Fruit fly (Drosophila melanogaster) whole organism, embryonic: ENCODE data around the gene Mlc1.

Experiments used
- Adf1 ChIP-seq: fragments of 200-800 bp; sonication (Bioruptor generic); IDR thresholded peaks from 2 replicates; pipeline ENCODE4 v1.3.6; 2022; ENCODE audit warnings: missing biosample characterization, missing genetic modification characterization
- CG10565 ChIP-seq: fragments of 200-800 bp; sonication (Bioruptor generic); optimal IDR thresholded peaks from 3 replicates; lab custom pipeline; 2016; ENCODE audit warnings: missing biosample characterization, mild to moderate bottlenecking, missing genetic modification characterization
- CG11085 ChIP-seq: fragments of 200-800 bp; sonication (Bioruptor generic); IDR thresholded peaks from 2 replicates; pipeline ENCODE4 v1.3.6; 2022; ENCODE audit warnings: missing biosample characterization, missing genetic modification characterization
- CG12236 ChIP-seq: fragments of 200-800 bp; sonication (Bioruptor generic); optimal IDR thresholded peaks from 2 replicates; lab custom pipeline; 2016; ENCODE audit warnings: missing biosample characterization, missing genetic modification characterization
- CG12659 ChIP-seq: fragments of 200-800 bp; sonication (Bioruptor generic); optimal IDR thresholded peaks from 3 replicates; lab custom pipeline; 2017; ENCODE audit warnings: mild to moderate bottlenecking, missing biosample characterization, missing genetic modification reagents, missing genetic modification characterization
- CG12769 ChIP-seq: fragments of 200-800 bp; sonication (Bioruptor generic); optimal IDR thresholded peaks from 2 replicates; lab custom pipeline; 2019; ENCODE audit warnings: missing biosample characterization, mild to moderate bottlenecking, missing genetic modification characterization, moderate library complexity
- CG13296 ChIP-seq: fragments of 200-800 bp; sonication (Bioruptor generic); optimal IDR thresholded peaks from 3 replicates; lab custom pipeline; 2018; ENCODE audit warnings: missing biosample characterization, mild to moderate bottlenecking, missing genetic modification characterization
- CG14050 ChIP-seq: fragments of 200-800 bp; sonication (Bioruptor generic); IDR thresholded peaks from 3 replicates; pipeline ENCODE4 v1.3.6; 2022; ENCODE audit warnings: missing biosample characterization, missing genetic modification characterization
- CG14710 ChIP-seq: fragments of 200-800 bp; sonication (Bioruptor generic); optimal IDR thresholded peaks from 3 replicates; lab custom pipeline; 2019; ENCODE audit warnings: missing biosample characterization, mild to moderate bottlenecking, missing genetic modification characterization, moderate library complexity
- CG15269 ChIP-seq: fragments of 200-800 bp; sonication (Bioruptor generic); optimal IDR thresholded peaks from 2 replicates; lab custom pipeline; 2018; ENCODE audit warnings: missing biosample characterization, mild to moderate bottlenecking, missing genetic modification characterization, moderate library complexity
- CG1529 ChIP-seq: fragments of 200-800 bp; sonication (Bioruptor generic); optimal IDR thresholded peaks from 3 replicates; lab custom pipeline; 2018; ENCODE audit warnings: missing biosample characterization, missing genetic modification characterization
- CG18011 ChIP-seq: fragments of 200-800 bp; sonication (Bioruptor generic); optimal IDR thresholded peaks from 2 replicates; lab custom pipeline; 2017; ENCODE audit warnings: missing biosample characterization, missing genetic modification characterization, mild to moderate bottlenecking, moderate library complexity, missing genotype
- CG18262 ChIP-seq: fragments of 200-800 bp; optimal IDR thresholded peaks from 3 replicates; lab custom pipeline; 2019; ENCODE audit warnings: missing biosample characterization, mild to moderate bottlenecking, missing genetic modification characterization, moderate library complexity
- CG18599 ChIP-seq: fragments of 200-800 bp; sonication (Bioruptor generic); optimal IDR thresholded peaks from 3 replicates; lab custom pipeline; 2017; ENCODE audit warnings: missing biosample characterization, missing genetic modification characterization, mild to moderate bottlenecking, moderate library complexity, missing genetic modification reagents
- CG30020 ChIP-seq: fragments of 200-800 bp; optimal IDR thresholded peaks from 2 replicates; lab custom pipeline; 2019; ENCODE audit warnings: missing biosample characterization, mild to moderate bottlenecking, missing genetic modification characterization, moderate library complexity
- CG34422 ChIP-seq: fragments of 200-800 bp; sonication (Bioruptor generic); IDR thresholded peaks from 3 replicates; pipeline ENCODE4 v1.3.6; 2022; ENCODE audit warnings: missing biosample characterization, missing genetic modification characterization
- CG3726 ChIP-seq: fragments of 200-800 bp; sonication (Bioruptor generic); IDR thresholded peaks from 3 replicates; pipeline ENCODE4, ENCODE4 v1.3.6; 2022; ENCODE audit warnings: missing biosample characterization, missing genetic modification characterization
- CG6272 ChIP-seq: fragments of 200-800 bp; sonication (Bioruptor generic); IDR thresholded peaks from 2 replicates; pipeline ENCODE4 v1.3.6; 2022; ENCODE audit warnings: missing biosample characterization, missing genetic modification characterization
- CG6654 ChIP-seq: fragments of 200-800 bp; sonication (Bioruptor generic); optimal IDR thresholded peaks from 2 replicates; lab custom pipeline; 2017; ENCODE audit warnings: missing biosample characterization, mild to moderate bottlenecking, missing genetic modification characterization
- CG6813 ChIP-seq: fragments of 200-800 bp; sonication (Bioruptor generic); optimal IDR thresholded peaks from 2 replicates; lab custom pipeline; 2017; ENCODE audit warnings: missing biosample characterization, missing genetic modification characterization, mild to moderate bottlenecking, moderate library complexity, missing genetic modification reagents
- CG7556 ChIP-seq: fragments of 200-800 bp; sonication (Bioruptor generic); optimal IDR thresholded peaks from 2 replicates; lab custom pipeline; 2017; ENCODE audit warnings: missing biosample characterization, mild to moderate bottlenecking, missing genetic modification characterization
- CG7839 ChIP-seq: fragments of 200-800 bp; sonication (Bioruptor generic); optimal IDR thresholded peaks from 3 replicates; lab custom pipeline; 2018; ENCODE audit warnings: missing biosample characterization, mild to moderate bottlenecking, missing genetic modification characterization, moderate library complexity
- CG9817 ChIP-seq: fragments of 200-800 bp; sonication (Bioruptor generic); optimal IDR thresholded peaks from 2 replicates; lab custom pipeline; 2018; ENCODE audit warnings: missing biosample characterization, mild to moderate bottlenecking, missing genetic modification characterization, moderate library complexity
- CG9932 ChIP-seq: fragments of 200-800 bp; sonication (Bioruptor generic); IDR thresholded peaks from 2 replicates; pipeline ENCODE4 v1.3.6; 2022; ENCODE audit warnings: missing biosample characterization, missing genetic modification characterization
- GATAe ChIP-seq: fragments of 200-800 bp; sonication (Bioruptor generic); conservative IDR thresholded peaks from 2 replicates; pipeline ENCODE4 v1.3.6; 2022; ENCODE audit warnings: missing biosample characterization, missing genetic modification characterization
- Max ChIP-seq: fragments of 200-800 bp; sonication (Bioruptor generic); optimal IDR thresholded peaks from 2 replicates; lab custom pipeline; 2016; ENCODE audit warnings: missing biosample characterization, mild to moderate bottlenecking, missing genetic modification characterization
- Med ChIP-seq: fragments of 200-800 bp; sonication (Bioruptor generic); peaks from one replicate; lab custom pipeline; 2016; ENCODE audit warnings: missing biosample characterization, missing genetic modification characterization, mild to moderate bottlenecking, inconsistent platforms, moderate library complexity
- Rfx ChIP-seq: fragments of 200-800 bp; sonication (Bioruptor generic); IDR thresholded peaks from 2 replicates; pipeline ENCODE4 v1.3.6; 2022; ENCODE audit warnings: missing biosample characterization, missing genetic modification characterization
- Ssrp ChIP-seq: fragments of 200-800 bp; sonication (Bioruptor generic); optimal IDR thresholded peaks from 2 replicates; lab custom pipeline; 2018; ENCODE audit warnings: missing biosample characterization, mild to moderate bottlenecking, missing genetic modification characterization, moderate library complexity
- Xrp1 ChIP-seq: fragments of 200-800 bp; sonication (Bioruptor generic); IDR thresholded peaks from 2 replicates; pipeline ENCODE4 v1.3.6; 2022; ENCODE audit warnings: missing biosample characterization, missing genetic modification characterization
- abd-A ChIP-seq: fragments of 200-800 bp; sonication (Bioruptor generic); optimal IDR thresholded peaks from 3 replicates; lab custom pipeline; 2019; ENCODE audit warnings: missing biosample characterization, mild to moderate bottlenecking, missing genetic modification characterization, moderate library complexity
- ac ChIP-seq: fragments of 200-800 bp; sonication (Bioruptor generic); optimal IDR thresholded peaks from 3 replicates; lab custom pipeline; 2017; ENCODE audit warnings: missing biosample characterization, mild to moderate bottlenecking, missing genetic modification characterization
- bcd ChIP-seq: fragments of 200-800 bp; sonication (Bioruptor generic); optimal IDR thresholded peaks from 2 replicates; lab custom pipeline; 2017; ENCODE audit warnings: missing biosample characterization, mild to moderate bottlenecking, missing genetic modification characterization
- cas ChIP-seq: fragments of 200-800 bp; sonication (Bioruptor generic); IDR thresholded peaks from 2 replicates; pipeline ENCODE4 v1.3.6; 2022; ENCODE audit warnings: missing biosample characterization, missing genetic modification characterization
- ci ChIP-seq: fragments of 200-800 bp; sonication (Bioruptor generic); IDR thresholded peaks from 3 replicates; pipeline ENCODE4 v1.3.6; 2022; ENCODE audit warnings: missing biosample characterization, missing genetic modification characterization
- crol ChIP-seq: fragments of 200-800 bp; sonication (Bioruptor generic); IDR thresholded peaks from 2 replicates; pipeline ENCODE4 v1.3.6; 2022; ENCODE audit warnings: missing biosample characterization, missing genetic modification characterization
- da ChIP-seq: fragments of 200-800 bp; sonication (Bioruptor generic); optimal IDR thresholded peaks from 2 replicates; lab custom pipeline; 2016; ENCODE audit warnings: missing biosample characterization, missing genetic modification characterization
- dmrt99B ChIP-seq: fragments of 200-800 bp; sonication (Bioruptor generic); optimal IDR thresholded peaks from 2 replicates; lab custom pipeline; 2018; ENCODE audit warnings: missing biosample characterization, mild to moderate bottlenecking, missing genetic modification characterization, moderate library complexity
- ewg ChIP-seq: fragments of 200-800 bp; sonication (Bioruptor generic); optimal IDR thresholded peaks from 3 replicates; lab custom pipeline; 2017; ENCODE audit warnings: mild to moderate bottlenecking, missing biosample characterization, missing genetic modification reagents, missing genetic modification characterization
- fd96Cb ChIP-seq: fragments of 200-800 bp; sonication (Bioruptor generic); optimal IDR thresholded peaks from 2 replicates; lab custom pipeline; 2018; ENCODE audit warnings: missing biosample characterization, mild to moderate bottlenecking, missing genetic modification characterization, moderate library complexity
- gem ChIP-seq: fragments of 200-800 bp; sonication (Bioruptor generic); optimal IDR thresholded peaks from 2 replicates; lab custom pipeline; 2019; ENCODE audit warnings: missing biosample characterization, mild to moderate bottlenecking, missing genetic modification characterization, moderate library complexity
- h ChIP-seq: fragments of >200 bp; optimal IDR thresholded peaks from 2 replicates; lab custom pipeline; 2017
- ham ChIP-seq: fragments of 200-800 bp; sonication (Bioruptor generic); IDR thresholded peaks from 2 replicates; pipeline ENCODE4 v1.3.6; 2022; ENCODE audit warnings: missing biosample characterization, missing genetic modification characterization
- hbn ChIP-seq: fragments of 200-800 bp; sonication (Bioruptor generic); IDR thresholded peaks from 2 replicates; pipeline ENCODE4 v1.3.6; 2022; ENCODE audit warnings: missing biosample characterization, missing genetic modification characterization; ENCODE audit not compliant: partially characterized antibody
- lab ChIP-seq: fragments of 200-800 bp; sonication (Bioruptor generic); optimal IDR thresholded peaks from 3 replicates; lab custom pipeline; 2017; ENCODE audit warnings: missing biosample characterization, missing genetic modification characterization, mild to moderate bottlenecking, moderate library complexity, missing genetic modification reagents
- org-1 ChIP-seq: fragments of 200-800 bp; sonication (Bioruptor generic); optimal IDR thresholded peaks from 2 replicates; lab custom pipeline; 2017; ENCODE audit warnings: missing biosample characterization, missing genetic modification characterization
- ranshi ChIP-seq: fragments of 200-800 bp; sonication (Bioruptor generic); IDR thresholded peaks from 2 replicates; pipeline ENCODE4 v1.3.6; 2022; ENCODE audit warnings: missing biosample characterization, missing genetic modification characterization
- row ChIP-seq: fragments of 200-800 bp; sonication (Bioruptor generic); IDR thresholded peaks from 3 replicates; pipeline ENCODE4 v1.3.6; 2022; ENCODE audit warnings: missing biosample characterization, missing genetic modification characterization
- sd ChIP-seq: fragments of 200-800 bp; sonication (Bioruptor generic); optimal IDR thresholded peaks from 3 replicates; lab custom pipeline; 2018; ENCODE audit warnings: missing biosample characterization, mild to moderate bottlenecking, missing genetic modification characterization, moderate library complexity
- slbo ChIP-seq: fragments of 200-800 bp; sonication (Bioruptor generic); IDR thresholded peaks from 2 replicates; pipeline ENCODE4 v1.3.6; 2022; ENCODE audit warnings: missing biosample characterization, missing genetic modification characterization
- sob ChIP-seq: fragments of 200-800 bp; sonication (Bioruptor generic); IDR thresholded peaks from 2 replicates; pipeline ENCODE4 v1.3.6; 2022; ENCODE audit warnings: missing biosample characterization, missing genetic modification characterization
- tap ChIP-seq: fragments of 200-800 bp; optimal IDR thresholded peaks from 3 replicates; lab custom pipeline; 2019; ENCODE audit warnings: missing biosample characterization, mild to moderate bottlenecking, missing genetic modification characterization, moderate library complexity

Mlc1 gene

dm6 chr3R:27613814-27614213, 46.2 kb downstream of the Mlc1 start (continued):
- peak; percentile 76 for TF ChIP-seq CG18599 (GFP tag; lab: Kevin White, UChicago)
- TF ChIP-seq CG30020 (tag; lab: Kevin White, UChicago), result no peak
- no peak for TF ChIP-seq h (lab: Kevin White, UChicago)
- no peak for TF ChIP-seq CG6654
- no peak for TF ChIP-seq Ssrp
- TF ChIP-seq lab (GFP tag; lab: Kevin White, UChicago), result peak; percentile 66
- no peak for TF ChIP-seq CG14710
- 0 out of 2 replicates have a peak, but pooled peaks have one; percentile 37 for TF ChIP-seq CG9932 (GFP tag; lab: Robert Waterston, UW)
- TF ChIP-seq CG18262 (tag; lab: Kevin White, UChicago), result peak; percentile 8
- peak; percentile 47 for TF ChIP-seq dmrt99B (tag; lab: Kevin White, UChicago)
- peak; percentile 83 for TF ChIP-seq Med (GFP tag; lab: Kevin White, UChicago)
- no peak for TF ChIP-seq CG1529 (GFP tag; lab: Kevin White, UChicago)
- peak; percentile 29; the same call in 1 of the 3 replicates for TF ChIP-seq CG34422
- TF ChIP-seq Xrp1, result peak; percentile 16; the same call in 1 of the 2 replicates
- TF ChIP-seq org-1 (GFP tag; lab: Kevin White, UChicago), result no peak
- peak; percentile 27 for TF ChIP-seq bcd (GFP tag; lab: Kevin White, UChicago)
- TF ChIP-seq CG14050, result no peak
- no peak for TF ChIP-seq sob (GFP tag; lab: Robert Waterston, UW)
- no peak for TF ChIP-seq ewg (GFP tag; lab: Kevin White, UChicago)
- no peak for TF ChIP-seq Max (GFP tag; lab: Kevin White, UChicago)
- peak; percentile 30 for TF ChIP-seq tap (tag; lab: Kevin White, UChicago)
- no peak for TF ChIP-seq CG3726 (GFP tag; lab: Robert Waterston, UW)
- peak; percentile 19 for TF ChIP-seq CG15269
- TF ChIP-seq CG7556 (GFP tag; lab: Kevin White, UChicago), result peak; percentile 8
- TF ChIP-seq ci (GFP tag; lab: Robert Waterston, UW), result 0 out of 3 replicates have a peak, but pooled peaks have one; percentile 8
- no peak for TF ChIP-seq CG9817 (tag; lab: Kevin White, UChicago)
- TF ChIP-seq ac (GFP tag; lab: Kevin White, UChicago), result no peak
- no peak for TF ChIP-seq cas
- peak; percentile 21 for TF ChIP-seq CG6813 (GFP tag; lab: Kevin White, UChicago)
- peak; percentile 4 for TF ChIP-seq fd96Cb
- peak; percentile 36; the same call in 1 of the 2 replicates for TF ChIP-seq Rfx (GFP tag; lab: Robert Waterston, UW)
- no peak for TF ChIP-seq CG12659 (GFP tag; lab: Kevin White, UChicago)
- no peak for TF ChIP-seq GATAe
- peak; percentile 39; the same call in 1 of the 2 replicates for TF ChIP-seq ranshi (GFP tag; lab: Robert Waterston, UW)
- TF ChIP-seq slbo (GFP tag; lab: Robert Waterston, UW), result peak; percentile 52
- peak; percentile 16 for TF ChIP-seq gem (tag; lab: Kevin White, UChicago)
- peak; percentile 45; the same call in 1 of the 3 replicates for TF ChIP-seq row
- peak; percentile 25 for TF ChIP-seq CG13296 (GFP tag; lab: Kevin White, UChicago)
- TF ChIP-seq CG11085 (GFP tag; lab: Robert Waterston, UW), result no peak
- TF ChIP-seq CG7839 (tag; lab: Kevin White, UChicago), result peak; percentile 5

DNA sequence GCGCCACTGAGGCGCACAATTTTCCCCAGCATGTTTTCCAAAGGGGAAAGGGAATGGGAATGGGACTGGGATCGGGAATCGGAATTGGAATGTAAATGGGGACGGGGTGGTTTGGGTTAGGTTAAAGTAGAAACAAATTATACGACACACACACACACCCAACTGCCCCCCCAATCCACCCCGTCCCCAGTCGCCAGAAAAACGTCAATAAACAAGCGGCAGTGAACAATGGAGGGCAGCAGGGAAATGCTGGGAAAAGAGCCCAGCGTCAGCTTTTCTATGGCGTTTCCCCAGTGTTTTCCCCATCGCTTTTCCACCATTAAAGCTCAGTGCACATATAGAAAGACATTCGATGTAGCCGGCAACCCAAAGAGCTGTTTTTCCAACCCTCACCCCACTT, 49.4 kb downstream of the Mlc1 start:
- no peak for TF ChIP-seq hbn
- no peak for TF ChIP-seq ham (GFP tag; lab: Robert Waterston, UW)
- no peak for TF ChIP-seq fd96Cb
- no peak for TF ChIP-seq CG15269
- peak; percentile 9 for TF ChIP-seq CG12769 (tag; lab: Kevin White, UChicago)
- TF ChIP-seq da (GFP tag; lab: Kevin White, UChicago), result no peak
- peak; percentile 84 for TF ChIP-seq abd-A (tag; lab: Kevin White, UChicago)
- TF ChIP-seq CG10565, result no peak
- TF ChIP-seq CG6272 (GFP tag; lab: Robert Waterston, UW), result no peak
- no peak for TF ChIP-seq Adf1 (GFP tag; lab: Robert Waterston, UW)
- peak; percentile 41; the same call in 1 of the 2 replicates for TF ChIP-seq crol
- TF ChIP-seq CG18011 (GFP tag; lab: Kevin White, UChicago), result no peak
- no peak for TF ChIP-seq CG12236 (GFP tag; lab: Kevin White, UChicago)
- TF ChIP-seq sd (tag; lab: Kevin White, UChicago), result peak; percentile 9
